Worm (Caenorhabditis elegans) whole organism, midembryonic: ENCODE measurements around the gene F41C6.4.

Experiments used
- flt-1 ChIP-seq: fragments of 200-800 bp; sonication (Bioruptor generic); IDR thresholded peaks from 2 replicates; pipeline ENCODE4 v1.3.6; 2022; ENCODE audit warnings: missing genetic modification characterization, missing compliant biosample characterization
- ref-1 ChIP-seq: fragments of 200-800 bp; sonication (Bioruptor generic); conservative IDR thresholded peaks from 2 replicates; pipeline ENCODE4 v1.3.6; 2022; ENCODE audit warnings: missing genetic modification reagents, missing genetic modification characterization, missing compliant biosample characterization
- ztf-29 ChIP-seq: fragments of 200-800 bp; sonication (Bioruptor generic); IDR thresholded peaks from 2 replicates; pipeline ENCODE4 v1.3.6; 2022; ENCODE audit warnings: missing genetic modification reagents, missing genetic modification characterization, missing compliant biosample characterization

- TF ChIP-seq ref-1 (no peak), flt-1 (GFP tag; lab: Robert Waterston, UW) (no peak), ztf-29 (GFP tag; lab: Robert Waterston, UW) (no peak)
Measured at ce11 chrX:6866900-6867299, 7.7 kb downstream of the F41C6.4 start.
